Fruit fly (Drosophila melanogaster): ENCODE data around the gene Hsdl2.

Hsdl2 gene

dm6 chr3R:27688034-27688433, 10.7 kb downstream of the Hsdl2 start, which contains the start of gene CG31055:
Gene CG31055 (minus strand): TSS chr3R:27688134.
- TF ChIP-seq foxo (GFP tag; optimal IDR thresholded peaks at IDR 0.05) (no peak), Rel (GFP tag; optimal IDR thresholded peaks at IDR 0.05) (no peak), Rel (tag; optimal IDR thresholded peaks at IDR 0.05) (no peak), sv (GFP tag; optimal IDR thresholded peaks at IDR 0.05) (no peak), lola (GFP tag; optimal IDR thresholded peaks at IDR 0.05) (no peak), Mio (GFP tag; optimal IDR thresholded peaks at IDR 0.05) (no peak), psq (GFP tag; optimal IDR thresholded peaks at IDR 0.05) (no peak), Sp1 (GFP tag; optimal IDR thresholded peaks at IDR 0.05) (no peak), usp (GFP tag; optimal IDR thresholded peaks at IDR 0.05) (no peak), Myc (optimal IDR thresholded peaks at IDR 0.05) (no peak), jim (GFP tag; optimal IDR thresholded peaks at IDR 0.05) (no peak), br (GFP tag; optimal IDR thresholded peaks at IDR 0.05) (no peak), GATAd (GFP tag; optimal IDR thresholded peaks at IDR 0.05) (no peak), Hnf4 (GFP tag; optimal IDR thresholded peaks at IDR 0.05) (no peak), Dif (GFP tag; optimal IDR thresholded peaks at IDR 0.05; ENCODE audit: partially characterized antibody) (no peak), fru (GFP tag; optimal IDR thresholded peaks at IDR 0.05) (no peak), sage (GFP tag; optimal IDR thresholded peaks at IDR 0.05) (no peak)

DNA sequence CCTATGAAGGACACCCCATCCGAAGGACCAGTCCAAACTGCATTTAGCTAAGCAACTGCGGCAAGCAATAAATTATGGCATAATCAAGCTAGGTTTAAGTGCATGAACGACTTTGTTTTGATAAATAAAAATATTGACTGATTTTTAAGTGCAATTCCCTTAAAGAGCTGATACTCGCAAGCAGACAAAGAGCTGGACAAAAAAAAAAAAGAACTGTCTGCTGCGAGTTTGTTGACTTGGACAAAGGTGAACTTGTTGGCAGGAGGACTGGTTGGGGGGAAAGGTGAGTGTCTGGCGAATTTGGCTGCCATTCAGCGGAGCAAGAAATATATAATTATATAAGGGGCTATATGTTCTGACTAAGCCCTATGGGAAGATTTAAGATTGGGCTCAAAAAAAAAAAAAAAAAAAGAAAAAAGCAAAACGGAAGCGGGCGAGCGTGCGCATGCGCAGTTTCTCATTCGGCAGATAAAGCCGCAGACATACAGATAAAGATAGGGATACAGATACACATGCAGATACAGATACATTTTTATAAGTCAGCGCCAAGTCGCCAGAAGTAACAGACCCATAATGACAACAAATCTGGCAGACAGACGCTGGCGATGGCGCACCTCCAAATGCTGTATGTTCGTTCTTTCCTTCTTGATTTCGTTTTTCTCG, 15.5 kb downstream of the Hsdl2 start:
- TF ChIP-seq psq (GFP tag; optimal IDR thresholded peaks at IDR 0.05) (peak; percentile 60), usp (GFP tag; optimal IDR thresholded peaks at IDR 0.05) (no peak), Myc (optimal IDR thresholded peaks at IDR 0.05) (no peak), h (GFP tag; optimal IDR thresholded peaks at IDR 0.05) (no peak), Dif (GFP tag; optimal IDR thresholded peaks at IDR 0.05; ENCODE audit: partially characterized antibody) (no peak), dsf (GFP tag; optimal IDR thresholded peaks at IDR 0.05; ENCODE audit: borderline replicate concordance) (no peak), foxo (GFP tag; optimal IDR thresholded peaks at IDR 0.05) (no peak), Mio (GFP tag; optimal IDR thresholded peaks at IDR 0.05) (no peak), Vsx2 (GFP tag; optimal IDR thresholded peaks at IDR 0.05; ENCODE audit: partially characterized antibody) (no peak), fru (GFP tag; optimal IDR thresholded peaks at IDR 0.05) (peak; percentile 58), Hr78 (GFP tag; optimal IDR thresholded peaks at IDR 0.05) (no peak), br (GFP tag; optimal IDR thresholded peaks at IDR 0.05) (no peak), CrebA (GFP tag; optimal IDR thresholded peaks at IDR 0.05; ENCODE audit: borderline replicate concordance) (no peak), lola (GFP tag; optimal IDR thresholded peaks at IDR 0.05) (no peak), Jra (GFP tag; optimal IDR thresholded peaks at IDR 0.05) (no peak)

dm6 chr3R:27694018-27694417, 16.7 kb downstream of the Hsdl2 start, which contains the start of gene CG43319:
Gene CG43319 (plus strand): TSS chr3R:27694318.
- TF ChIP-seq GATAd (GFP tag; optimal IDR thresholded peaks at IDR 0.05), result no peak
- TF ChIP-seq CG9705 (GFP tag; optimal IDR thresholded peaks at IDR 0.05), result no peak
- no peak for TF ChIP-seq foxo (GFP tag; optimal IDR thresholded peaks at IDR 0.05)

DNA sequence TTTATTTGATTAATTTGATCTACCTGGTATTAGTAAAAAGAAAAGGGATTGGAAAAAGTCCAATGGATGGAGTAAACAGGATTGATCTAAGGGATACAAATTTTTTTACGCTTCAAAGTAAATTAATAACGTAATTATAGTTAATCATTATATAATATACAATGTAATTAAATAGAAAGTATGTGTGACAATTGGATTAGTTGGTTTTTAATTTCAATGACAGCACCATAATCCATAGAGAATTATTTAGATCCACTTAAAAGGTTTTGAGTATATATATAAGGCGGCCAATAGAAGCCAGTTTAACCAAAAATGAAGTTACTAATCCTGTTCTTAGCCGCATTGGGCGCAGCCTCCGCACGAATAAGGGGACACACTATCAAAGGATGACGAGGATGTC, 17.3 kb downstream of the Hsdl2 start, which contains the start of gene Acp98AB:
Gene Acp98AB, plus strand, starts transcription at position 301 of the 400 bp plus-strand sequence.
- no peak for TF ChIP-seq Mio (GFP tag; optimal IDR thresholded peaks at IDR 0.05)
- TF ChIP-seq lola (GFP tag; optimal IDR thresholded peaks at IDR 0.05), result no peak
- no peak for TF ChIP-seq woc (GFP tag; optimal IDR thresholded peaks at IDR 0.05)
- TF ChIP-seq CG9705 (GFP tag; optimal IDR thresholded peaks at IDR 0.05), result no peak
- no peak for TF ChIP-seq Dif (GFP tag; optimal IDR thresholded peaks at IDR 0.05; ENCODE audit: partially characterized antibody)
- TF ChIP-seq Myc (optimal IDR thresholded peaks at IDR 0.05), result no peak
- no peak for TF ChIP-seq dl (GFP tag; optimal IDR thresholded peaks at IDR 0.05; ENCODE audit: insufficient read depth in 1 of 2, partially characterized antibody in 2 of 2)
- TF ChIP-seq tai (GFP tag; optimal IDR thresholded peaks at IDR 0.05), result no peak
- TF ChIP-seq Dfd (GFP tag; optimal IDR thresholded peaks at IDR 0.05), result no peak
- no peak for TF ChIP-seq fru (GFP tag; optimal IDR thresholded peaks at IDR 0.05)
- TF ChIP-seq dsf (GFP tag; optimal IDR thresholded peaks at IDR 0.05; ENCODE audit: borderline replicate concordance), result no peak
- no peak for TF ChIP-seq foxo (GFP tag; optimal IDR thresholded peaks at IDR 0.05)

dm6 chr3R:27695019-27695418, 17.7 kb downstream of the Hsdl2 start, which contains the start of gene HSPBAP1:
Gene HSPBAP1 (plus strand): TSS chr3R:27695235.
- TF ChIP-seq br (GFP tag; optimal IDR thresholded peaks at IDR 0.05), result no peak
- no peak for TF ChIP-seq Jra (GFP tag; optimal IDR thresholded peaks at IDR 0.05)
- no peak for TF ChIP-seq pan (optimal IDR thresholded peaks at IDR 0.05)
- TF ChIP-seq h (GFP tag; optimal IDR thresholded peaks at IDR 0.05), result no peak
- TF ChIP-seq Dfd (GFP tag; optimal IDR thresholded peaks at IDR 0.05), result no peak
- no peak for TF ChIP-seq Hr78 (GFP tag; optimal IDR thresholded peaks at IDR 0.05)
- TF ChIP-seq tai (GFP tag; optimal IDR thresholded peaks at IDR 0.05), result no peak
- no peak for TF ChIP-seq dsf (GFP tag; optimal IDR thresholded peaks at IDR 0.05; ENCODE audit: borderline replicate concordance)
- TF ChIP-seq CG32264 (GFP tag; optimal IDR thresholded peaks at IDR 0.05), result no peak
